Worm (Caenorhabditis elegans) whole organism, early embryonic: ENCODE measurements around the gene F22E5.23.

ENCODE experiments used
- ceh-13 ChIP-seq: fragments of 200-800 bp; sonication (Bioruptor generic); optimal IDR thresholded peaks from 2 replicates; lab custom pipeline; 2018; ENCODE audit warnings: mild to moderate bottlenecking, missing genetic modification characterization, missing compliant biosample characterization
- sea-1 ChIP-seq: fragments of 200-800 bp; sonication (Bioruptor generic); conservative IDR thresholded peaks from 2 replicates; pipeline ENCODE4 v1.3.6; 2022; ENCODE audit warnings: missing genetic modification characterization, missing compliant biosample characterization

DNA sequence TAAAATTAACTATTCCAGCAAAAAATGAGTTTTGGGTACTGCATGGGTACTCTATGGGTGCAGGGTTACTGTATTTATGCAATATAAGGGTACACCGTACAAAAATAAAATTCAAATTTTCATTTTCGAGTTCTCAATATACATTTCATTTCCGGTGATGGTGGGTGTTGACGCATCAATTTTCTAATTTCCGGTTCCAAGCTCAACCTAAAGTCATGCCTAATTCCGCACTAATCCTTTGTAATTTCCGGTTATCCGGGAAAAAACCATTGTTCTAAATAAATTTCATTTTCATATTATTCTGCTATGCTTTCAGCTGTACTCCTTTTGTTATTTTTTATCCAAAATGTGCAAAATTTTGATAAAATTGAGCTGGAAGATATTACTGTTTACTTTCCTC, 18.3 kb downstream of the F22E5.23 start, which contains the start of gene gcy-21:
- TF ChIP-seq sea-1 (GFP tag; lab: Robert Waterston, UW) (no peak), ceh-13 (GFP tag; lab: Kevin White, UChicago) (no peak)
